Fruit fly (Drosophila melanogaster) whole organism, embryonic: ENCODE results near the gene CG11131.

Experiments
- Ada2b ChIP-seq: fragments of 200-800 bp; sonication (Bioruptor generic); IDR thresholded peaks from 2 replicates; pipeline ENCODE4 v1.3.6; 2022; ENCODE audit warnings: missing biosample characterization, missing genetic modification characterization
- CG10209 ChIP-seq: fragments of 200-800 bp; sonication (Bioruptor generic); optimal IDR thresholded peaks from 3 replicates; lab custom pipeline; 2017; ENCODE audit warnings: missing biosample characterization, mild to moderate bottlenecking, missing genetic modification characterization, missing genetic modification reagents
- CG10321 ChIP-seq: fragments of 200-800 bp; sonication (Bioruptor generic); IDR thresholded peaks from 2 replicates; pipeline ENCODE4 v1.3.6; 2022; ENCODE audit warnings: missing biosample characterization, missing genetic modification characterization
- CG11696 ChIP-seq: fragments of 200-800 bp; sonication (Bioruptor generic); IDR thresholded peaks from 2 replicates; pipeline ENCODE4 v1.3.6; 2022; ENCODE audit warnings: missing biosample characterization, missing genetic modification characterization
- CG14014 ChIP-seq: fragments of 200-800 bp; sonication (Bioruptor generic); IDR thresholded peaks from 2 replicates; pipeline ENCODE4 v1.3.6; 2022; ENCODE audit warnings: missing biosample characterization, missing genetic modification characterization
- CG14965 ChIP-seq: fragments of 200-800 bp; sonication (Bioruptor generic); optimal IDR thresholded peaks from 2 replicates; lab custom pipeline; 2016; ENCODE audit warnings: missing biosample characterization, missing genetic modification characterization, borderline replicate concordance
- CG1603 ChIP-seq: fragments of 200-800 bp; sonication (Bioruptor generic); optimal IDR thresholded peaks from 2 replicates; lab custom pipeline; 2019; ENCODE audit warnings: missing biosample characterization, mild to moderate bottlenecking, missing genetic modification characterization, moderate library complexity
- CG17612 ChIP-seq: fragments of 200-800 bp; sonication (Bioruptor generic); IDR thresholded peaks from 2 replicates; pipeline ENCODE4 v1.3.6; 2022; ENCODE audit warnings: missing biosample characterization, missing genetic modification characterization
- CG2712 ChIP-seq: fragments of 200-800 bp; optimal IDR thresholded peaks from 3 replicates; lab custom pipeline; 2019; ENCODE audit warnings: missing biosample characterization, mild to moderate bottlenecking, missing genetic modification characterization, moderate library complexity
- CG32532 ChIP-seq: fragments of 200-800 bp; sonication (Bioruptor generic); IDR thresholded peaks from 2 replicates; pipeline ENCODE4 v1.3.6; 2022; ENCODE audit warnings: missing biosample characterization, missing genetic modification characterization
- CG32767 ChIP-seq: fragments of 200-800 bp; sonication (Bioruptor generic); IDR thresholded peaks from 2 replicates; pipeline ENCODE4 v1.3.6; 2022; ENCODE audit warnings: missing biosample characterization, missing genetic modification characterization
- CG33213 ChIP-seq: fragments of 200-800 bp; sonication (Bioruptor generic); optimal IDR thresholded peaks from 3 replicates; lab custom pipeline; 2016; ENCODE audit warnings: missing biosample characterization, missing genetic modification characterization
- CG4360 ChIP-seq: fragments of 200-800 bp; sonication (Bioruptor generic); IDR thresholded peaks from 2 replicates; pipeline ENCODE4 v1.3.6; 2022; ENCODE audit warnings: missing biosample characterization, missing genetic modification characterization
- CG4404 ChIP-seq: fragments of 200-800 bp; sonication (Bioruptor generic); IDR thresholded peaks from 2 replicates; pipeline ENCODE4 v1.3.6; 2022; ENCODE audit warnings: missing biosample characterization, missing genetic modification characterization
- CG4707 ChIP-seq: fragments of 200-800 bp; sonication (Bioruptor generic); optimal IDR thresholded peaks from 2 replicates; lab custom pipeline; 2018; ENCODE audit warnings: missing biosample characterization, mild to moderate bottlenecking, missing genetic modification characterization, moderate library complexity
- CG6272 ChIP-seq: fragments of 200-800 bp; sonication (Bioruptor generic); IDR thresholded peaks from 2 replicates; pipeline ENCODE4 v1.3.6; 2022; ENCODE audit warnings: missing biosample characterization, missing genetic modification characterization
- CG6683 ChIP-seq: fragments of 200-800 bp; sonication (Bioruptor generic); optimal IDR thresholded peaks from 2 replicates; lab custom pipeline; 2017; ENCODE audit warnings: missing biosample characterization, mild to moderate bottlenecking, missing genetic modification characterization, missing genetic modification reagents
- CG6765 ChIP-seq: fragments of 200-800 bp; sonication (Bioruptor generic); optimal IDR thresholded peaks from 3 replicates; lab custom pipeline; 2017; ENCODE audit warnings: missing biosample characterization, mild to moderate bottlenecking, missing genetic modification characterization
- CrebB ChIP-seq: fragments of 200-800 bp; sonication (Bioruptor generic); optimal IDR thresholded peaks from 3 replicates; lab custom pipeline; 2018; ENCODE audit warnings: missing biosample characterization, mild to moderate bottlenecking, missing genetic modification characterization
- Dbx ChIP-seq: fragments of 200-800 bp; sonication (Bioruptor generic); IDR thresholded peaks from 3 replicates; pipeline ENCODE4 v1.3.6; 2022; ENCODE audit warnings: missing biosample characterization, missing genetic modification characterization
- Dek ChIP-seq: fragments of 200-800 bp; sonication (Bioruptor generic); optimal IDR thresholded peaks from 3 replicates; lab custom pipeline; 2019; ENCODE audit warnings: missing biosample characterization, mild to moderate bottlenecking, missing genetic modification characterization, moderate library complexity
- Elba2 ChIP-seq: fragments of 200-800 bp; sonication (Bioruptor generic); optimal IDR thresholded peaks from 3 replicates; lab custom pipeline; 2016; ENCODE audit warnings: missing biosample characterization, missing genetic modification characterization
- GATAe ChIP-seq: fragments of 200-800 bp; sonication (Bioruptor generic); conservative IDR thresholded peaks from 2 replicates; pipeline ENCODE4 v1.3.6; 2022; ENCODE audit warnings: missing biosample characterization, missing genetic modification characterization
- HLH4C ChIP-seq: fragments of 200-800 bp; sonication (Bioruptor generic); IDR thresholded peaks from 3 replicates; pipeline ENCODE4 v1.3.6; 2022; ENCODE audit warnings: missing biosample characterization, missing genetic modification characterization; ENCODE audit not compliant: partially characterized antibody
- Hmx ChIP-seq: fragments of 200-800 bp; sonication (Bioruptor generic); optimal IDR thresholded peaks from 2 replicates; lab custom pipeline; 2016; ENCODE audit warnings: missing biosample characterization, missing genetic modification characterization
- Hr51 ChIP-seq, 2 experiments: fragments of 200-800 bp; sonication (Bioruptor generic); optimal IDR thresholded peaks; 2 replicates in 1 of 2; 3 replicates in 1 of 2; lab custom pipeline; 2016 to 2018; ENCODE audit warnings: missing biosample characterization in 2 of 2, missing genetic modification characterization in 2 of 2, mild to moderate bottlenecking in 1 of 2, moderate library complexity in 1 of 2
- NC2β ChIP-seq: fragments of 200-800 bp; sonication (Bioruptor generic); optimal IDR thresholded peaks from 2 replicates; lab custom pipeline; 2016; ENCODE audit warnings: missing biosample characterization, missing genetic modification characterization
- Neu2 ChIP-seq: fragments of 200-800 bp; sonication (Bioruptor generic); optimal IDR thresholded peaks from 3 replicates; lab custom pipeline; 2016; ENCODE audit warnings: missing biosample characterization, missing genetic modification characterization, borderline replicate concordance
- Nf-YB ChIP-seq: fragments of 200-800 bp; sonication (Bioruptor generic); optimal IDR thresholded peaks from 3 replicates; lab custom pipeline; 2019; ENCODE audit warnings: missing biosample characterization, mild to moderate bottlenecking, missing genetic modification characterization, moderate library complexity
- Sry-β ChIP-seq: fragments of 200-800 bp; sonication (Bioruptor generic); optimal IDR thresholded peaks from 2 replicates; lab custom pipeline; 2018; ENCODE audit warnings: missing biosample characterization, mild to moderate bottlenecking, missing genetic modification characterization, moderate library complexity
- Trl ChIP-seq, 3 experiments: fragments of >200 bp in 2 of 3; fragments of 200-800 bp in 1 of 3; sonication (Bioruptor generic) in 1 of 3; optimal IDR thresholded peaks; 2 replicates in 1 of 3; 3 replicates in 2 of 3; lab custom pipeline; 2016 to 2017; ENCODE audit warnings: missing biosample characterization in 1 of 3, missing genetic modification characterization in 1 of 3
- YL-1 ChIP-seq: fragments of 200-800 bp; sonication (Bioruptor generic); optimal IDR thresholded peaks from 3 replicates; lab custom pipeline; 2017; ENCODE audit warnings: missing biosample characterization, mild to moderate bottlenecking, missing genetic modification characterization
- chinmo ChIP-seq: fragments of 200-800 bp; sonication (Bioruptor generic); IDR thresholded peaks from 4 replicates; pipeline ENCODE4 v1.3.6; 2022; ENCODE audit warnings: missing biosample characterization, missing genetic modification characterization; ENCODE audit not compliant: partially characterized antibody
- chn ChIP-seq: fragments of 200-800 bp; sonication (Bioruptor generic); optimal IDR thresholded peaks from 2 replicates; lab custom pipeline; 2016; ENCODE audit warnings: missing biosample characterization, missing genetic modification characterization
- crc ChIP-seq: fragments of 200-800 bp; sonication (Bioruptor generic); optimal IDR thresholded peaks from 2 replicates; lab custom pipeline; 2016; ENCODE audit warnings: missing biosample characterization, missing genetic modification characterization
- dpn ChIP-seq, 2 experiments: fragments of 200-800 bp; sonication (Bioruptor generic); optimal IDR thresholded peaks; 3 replicates each; lab custom pipeline; 2016; ENCODE audit warnings: missing biosample characterization in 2 of 2, missing genetic modification characterization in 2 of 2
- grau ChIP-seq: fragments of 200-800 bp; optimal IDR thresholded peaks from 3 replicates; lab custom pipeline; 2019; ENCODE audit warnings: missing biosample characterization, mild to moderate bottlenecking, missing genetic modification characterization, moderate library complexity
- gsb ChIP-seq: fragments of 200-800 bp; sonication (Bioruptor generic); IDR thresholded peaks from 2 replicates; pipeline ENCODE4 v1.3.6; 2022; ENCODE audit warnings: missing biosample characterization, missing genetic modification characterization
- h ChIP-seq: fragments of >200 bp; optimal IDR thresholded peaks from 2 replicates; lab custom pipeline; 2017
- hkb ChIP-seq, 2 experiments: fragments of 200-800 bp in 1 of 2; fragments of >200 bp in 1 of 2; sonication (Bioruptor generic) in 1 of 2; IDR thresholded peaks in 1 of 2; optimal IDR thresholded peaks in 1 of 2; 2 replicates each; pipeline versions ENCODE4 v1.3.6 to Lab custom; 2017 to 2022; ENCODE audit warnings: missing biosample characterization in 1 of 2, missing genetic modification characterization in 1 of 2
- lilli ChIP-seq: fragments of 200-800 bp; sonication (Bioruptor generic); optimal IDR thresholded peaks from 3 replicates; lab custom pipeline; 2016; ENCODE audit warnings: missing biosample characterization, missing genetic modification characterization
- lola ChIP-seq, 3 experiments: fragments of >200 bp in 2 of 3; fragments of 200-800 bp in 1 of 3; sonication (Bioruptor generic) in 1 of 3; optimal IDR thresholded peaks; 2 replicates each; lab custom pipeline; 2017 to 2019; ENCODE audit warnings: missing biosample characterization in 3 of 3, missing genetic modification characterization in 3 of 3, mild to moderate bottlenecking in 1 of 3, moderate library complexity in 1 of 3
- nau ChIP-seq: fragments of 200-800 bp; sonication (Bioruptor generic); optimal IDR thresholded peaks from 3 replicates; lab custom pipeline; 2017; ENCODE audit warnings: missing biosample characterization, mild to moderate bottlenecking, missing genetic modification characterization, missing genetic modification reagents
- nom ChIP-seq: fragments of 200-800 bp; sonication (Bioruptor generic); optimal IDR thresholded peaks from 2 replicates; lab custom pipeline; 2017; ENCODE audit warnings: missing biosample characterization, missing genetic modification characterization, mild to moderate bottlenecking, moderate library complexity, missing genetic modification reagents
- ro ChIP-seq: fragments of 200-800 bp; sonication (Bioruptor generic); IDR thresholded peaks from 2 replicates; pipeline ENCODE4 v1.3.6; 2022; ENCODE audit warnings: missing biosample characterization, missing genetic modification characterization
- slbo ChIP-seq: fragments of 200-800 bp; sonication (Bioruptor generic); IDR thresholded peaks from 2 replicates; pipeline ENCODE4 v1.3.6; 2022; ENCODE audit warnings: missing biosample characterization, missing genetic modification characterization
- stc ChIP-seq: fragments of 200-800 bp; sonication (Bioruptor generic); IDR thresholded peaks from 2 replicates; pipeline ENCODE4 v1.3.6; 2022; ENCODE audit warnings: missing biosample characterization, missing genetic modification characterization
- stwl ChIP-seq: fragments of 200-800 bp; sonication (Bioruptor generic); optimal IDR thresholded peaks from 3 replicates; lab custom pipeline; 2018; ENCODE audit warnings: missing biosample characterization, mild to moderate bottlenecking, missing genetic modification characterization, moderate library complexity
- tgo ChIP-seq: fragments of 200-800 bp; sonication (Bioruptor generic); IDR thresholded peaks from 3 replicates; pipeline ENCODE4 v1.3.6; 2022; ENCODE audit warnings: missing biosample characterization, missing genetic modification characterization

Gene CG11131

DNA sequence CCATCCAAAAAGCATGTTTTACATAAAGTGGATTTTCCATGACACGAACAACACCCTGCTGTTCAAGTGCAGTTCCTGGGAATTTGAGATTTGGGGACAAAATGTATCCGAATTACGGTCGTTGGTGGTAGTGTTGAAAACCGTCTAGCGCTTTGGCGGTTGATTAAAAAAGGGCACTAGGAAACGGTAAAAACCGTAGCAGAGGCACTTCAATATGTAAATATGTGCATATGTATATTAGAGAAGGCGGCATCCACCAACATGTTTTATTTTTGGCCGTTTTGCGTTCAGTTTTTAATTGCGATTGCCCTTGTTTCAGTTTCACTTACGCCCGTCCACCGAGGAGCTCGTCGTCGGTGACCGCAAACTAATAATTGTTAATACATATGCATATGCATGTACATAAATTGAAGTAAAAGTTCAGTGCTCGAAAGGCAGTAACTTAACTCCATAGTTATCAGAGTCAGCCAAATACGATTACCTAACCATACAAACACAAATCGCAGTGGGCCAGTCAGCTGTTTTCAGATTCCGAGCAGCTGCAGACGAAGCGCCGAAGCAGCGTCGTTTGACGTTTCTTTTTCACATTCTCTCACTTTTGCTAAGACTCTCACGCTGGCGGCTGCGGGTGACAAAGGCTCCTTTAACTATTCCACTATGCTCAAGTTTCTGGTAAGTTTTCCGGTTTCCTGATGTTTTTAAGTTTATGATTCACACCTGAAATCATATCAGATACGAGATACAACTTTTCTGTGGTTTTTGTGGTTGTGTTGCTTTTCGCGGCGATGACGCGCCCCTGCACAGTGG, 34.1 kb upstream of the CG11131 start, which contains the start of gene CG33170 (continued):
- TF ChIP-seq CG14014 (no peak), slbo (GFP tag; lab: Robert Waterston, UW) (no peak), CG33213 (GFP tag; lab: Kevin White, UChicago) (no peak), Sry-β (GFP tag; lab: Kevin White, UChicago) (no peak), lilli (GFP tag; lab: Kevin White, UChicago) (no peak), CG4404 (GFP tag; lab: Robert Waterston, UW) (no peak), YL-1 (no peak), Neu2 (GFP tag; lab: Kevin White, UChicago) (no peak), hkb (optimal IDR thresholded peaks at IDR 0.05; lab: Kevin White, UChicago) (no peak), hkb (GFP tag; IDR thresholded peaks at IDR 0.05; lab: Robert Waterston, UW) (no peak), Ada2b (GFP tag; lab: Robert Waterston, UW) (no peak), CG6683 (GFP tag; lab: Kevin White, UChicago) (no peak), chinmo (GFP tag; lab: Robert Waterston, UW) (0 out of 4 replicates have a peak, but pooled peaks have one; percentile 29), CG32532 (GFP tag; lab: Robert Waterston, UW) (no peak), CrebB (tag; lab: Kevin White, UChicago) (no peak), Dek (no peak), CG17612 (GFP tag; lab: Robert Waterston, UW) (no peak), CG14965 (no peak), CG32767 (GFP tag; lab: Robert Waterston, UW) (no peak), NC2β (GFP tag; lab: Kevin White, UChicago) (no peak), CG4707 (peak; percentile 61), Hr51 (GFP tag; optimal IDR thresholded peaks at IDR 0.05; lab: Kevin White, UChicago) (no peak), stwl (peak; percentile 11), crc (no peak), ro (GFP tag; lab: Robert Waterston, UW) (no peak), Nf-YB (GFP tag; lab: Kevin White, UChicago) (no peak), lola (GFP tag; optimal IDR thresholded peaks at IDR 0.05; lab: Kevin White, UChicago) (no peak), grau (tag; lab: Kevin White, UChicago) (no peak), nau (GFP tag; lab: Kevin White, UChicago) (peak; percentile 8), Hmx (GFP tag; lab: Kevin White, UChicago) (no peak), CG4360 (no peak), CG6765 (peak; percentile 12), tgo (GFP tag; lab: Robert Waterston, UW) (no peak), nom (GFP tag; lab: Kevin White, UChicago) (no peak), CG10321 (no peak), CG11696 (GFP tag; lab: Robert Waterston, UW) (no peak), CG1603 (tag; lab: Kevin White, UChicago) (no peak), Dbx (GFP tag; lab: Robert Waterston, UW) (no peak), gsb (GFP tag; lab: Robert Waterston, UW) (no peak), Trl (optimal IDR thresholded peaks at IDR 0.05; lab: Kevin White, UChicago) (peak; percentile 20 to 25), Trl (GFP tag; optimal IDR thresholded peaks at IDR 0.05; lab: Kevin White, UChicago) (no peak), stc (GFP tag; lab: Robert Waterston, UW) (no peak), h (no peak), CG6272 (GFP tag; lab: Robert Waterston, UW) (no peak), HLH4C (GFP tag; lab: Robert Waterston, UW) (0 out of 3 replicates have a peak, but pooled peaks have one; percentile 36), CG10209 (GFP tag; lab: Kevin White, UChicago) (no peak), chn (GFP tag; lab: Kevin White, UChicago) (no peak), GATAe (no peak), CG2712 (tag; lab: Kevin White, UChicago) (no peak), Elba2 (GFP tag; lab: Kevin White, UChicago) (no peak), dpn (GFP tag; optimal IDR thresholded peaks at IDR 0.05; lab: Kevin White, UChicago) (no peak)
